Worm (Caenorhabditis elegans): Measurements from ENCODE around the gene glb-7.

- TF ChIP-seq flt-1 (GFP tag; IDR thresholded peaks at IDR 0.05) (no peak), pes-1 (GFP tag; IDR thresholded peaks at IDR 0.05) (no peak), scrt-1 (GFP tag; IDR thresholded peaks at IDR 0.05) (no peak), B0310.2 (tag; optimal IDR thresholded peaks at IDR 0.05) (no peak), ama-1 (optimal IDR thresholded peaks at IDR 0.05) (no peak), ets-7 (tag; optimal IDR thresholded peaks at IDR 0.05) (no peak)
Observed at ce11 chrIV:2083146-2083545, 39.4 kb upstream of the glb-7 start.
